Fruit fly (Drosophila melanogaster): ENCODE data around the gene CG17294.

dm6 chr2L:8423047-8423446, 46.2 kb downstream of the CG17294 start:
- TF ChIP-seq CG7101 (tag; optimal IDR thresholded peaks at IDR 0.05) (no peak), cnc (optimal IDR thresholded peaks at IDR 0.05) (no peak), pad (GFP tag; optimal IDR thresholded peaks at IDR 0.05) (no peak)
